Fruit fly (Drosophila melanogaster): ENCODE measurements around the gene CG34126.
A peak's percentile ranks its signal among the peaks of the same experiment; 100 is the strongest.

The CG34126 gene

DNA sequence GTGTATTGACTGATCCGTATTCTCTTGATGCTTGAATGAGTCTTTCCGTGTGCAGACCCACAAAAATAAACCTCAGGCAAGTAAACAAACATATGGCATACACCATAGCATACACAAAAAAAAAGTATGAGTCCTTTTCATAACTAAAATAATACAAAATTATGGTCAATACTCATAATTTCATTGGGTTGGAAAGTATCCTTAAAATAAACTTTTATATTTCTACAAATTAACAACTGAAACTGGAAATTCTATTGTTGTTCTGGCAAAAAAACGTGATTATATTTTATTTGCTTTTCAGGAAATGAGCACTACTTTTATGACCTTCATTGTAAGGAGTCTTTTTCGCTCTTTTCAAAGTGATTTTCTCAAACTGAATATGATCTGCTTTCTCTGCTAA, 60.7 kb downstream of the CG34126 start (continued):
- TF ChIP-seq Ets21C (GFP tag; optimal IDR thresholded peaks at IDR 0.05) (no peak), cyc (GFP tag; optimal IDR thresholded peaks at IDR 0.05) (no peak), Ets96B (tag; optimal IDR thresholded peaks at IDR 0.05) (no peak), Hr39 (GFP tag; optimal IDR thresholded peaks at IDR 0.05) (no peak), pdm3 (GFP tag; optimal IDR thresholded peaks at IDR 0.05) (no peak), Blimp-1 (GFP tag; optimal IDR thresholded peaks at IDR 0.05) (no peak), CG6163 (GFP tag; IDR thresholded peaks at IDR 0.05) (no peak), acj6 (GFP tag; optimal IDR thresholded peaks at IDR 0.05) (peak; percentile 9)

Data from whole organism, prepupa.